Worm (Caenorhabditis elegans) whole organism, L4 larva: ENCODE measurements around the gene hda-6.

Source experiments
- F26F4.8 ChIP-seq: fragments of 200-800 bp; sonication (Bioruptor generic); conservative IDR thresholded peaks from 2 replicates; pipeline ENCODE4 v1.3.6; 2022; ENCODE audit warnings: missing genetic modification characterization, missing compliant biosample characterization
- arid-1 ChIP-seq: fragments of 200-800 bp; sonication (Bioruptor generic); conservative IDR thresholded peaks from 2 replicates; pipeline ENCODE4 v1.3.6; 2022; ENCODE audit warnings: missing genetic modification reagents, missing genetic modification characterization, missing compliant biosample characterization
- dpl-1 ChIP-seq: fragments of 150-350 bp; optimal IDR thresholded peaks from 2 replicates; lab custom pipeline; 2014; ENCODE audit warnings: missing biosample characterization, missing genetic modification reagents, missing genetic modification characterization
- lin-15B ChIP-seq: fragments of 150-350 bp; sonication (generic microtip); optimal IDR thresholded peaks from 3 replicates; lab custom pipeline; 2014; ENCODE audit warnings: missing biosample characterization, missing genetic modification characterization
- nhr-102 ChIP-seq: sonication (generic microtip); optimal IDR thresholded peaks from 2 replicates; lab custom pipeline; 2016; ENCODE audit warnings: mild to moderate bottlenecking, missing genetic modification characterization, moderate library complexity, missing compliant biosample characterization
- nhr-25 ChIP-seq: sonication (generic microtip); optimal IDR thresholded peaks from 2 replicates; lab custom pipeline; 2017; ENCODE audit warnings: missing genetic modification characterization, mild to moderate bottlenecking, missing compliant biosample characterization, antibody characterized with exemption, moderate library complexity, borderline replicate concordance; ENCODE audit not compliant: insufficient read depth
- nhr-28 ChIP-seq: fragments of 150-350 bp; optimal IDR thresholded peaks from 2 replicates; lab custom pipeline; 2014; ENCODE audit warnings: missing biosample characterization, missing genetic modification characterization
- php-3 ChIP-seq: fragments of 200-800 bp; sonication (Bioruptor generic); IDR thresholded peaks from 2 replicates; pipeline ENCODE4 v1.3.6; 2022; ENCODE audit warnings: missing genetic modification reagents, missing genetic modification characterization, missing compliant biosample characterization
- sdz-12 ChIP-seq: fragments of 200-800 bp; sonication (Bioruptor generic); optimal IDR thresholded peaks from 2 replicates; lab custom pipeline; 2018; ENCODE audit warnings: mild to moderate bottlenecking, missing genetic modification characterization, missing compliant biosample characterization
- snpc-4 ChIP-seq: fragments of 150-350 bp; optimal IDR thresholded peaks from 2 replicates; lab custom pipeline; 2014; ENCODE audit warnings: missing biosample characterization, missing genetic modification characterization
- unc-62 ChIP-seq, 3 experiments: fragments of 150-350 bp in 1 of 3; sonication (generic microtip); optimal IDR thresholded peaks in 2 of 3; peaks in 1 of 3; 1 replicate in 1 of 3; 2 replicates in 2 of 3; lab custom pipeline; 2014 to 2017; ENCODE audit warnings: missing biosample characterization in 3 of 3, missing genetic modification characterization in 3 of 3, missing genetic modification reagents in 3 of 3, missing genotype in 1 of 3
- zfp-2 ChIP-seq: sonication (generic microtip); optimal IDR thresholded peaks from 2 replicates; lab custom pipeline; 2016; ENCODE audit warnings: mild to moderate bottlenecking, missing genetic modification characterization, missing compliant biosample characterization

DNA sequence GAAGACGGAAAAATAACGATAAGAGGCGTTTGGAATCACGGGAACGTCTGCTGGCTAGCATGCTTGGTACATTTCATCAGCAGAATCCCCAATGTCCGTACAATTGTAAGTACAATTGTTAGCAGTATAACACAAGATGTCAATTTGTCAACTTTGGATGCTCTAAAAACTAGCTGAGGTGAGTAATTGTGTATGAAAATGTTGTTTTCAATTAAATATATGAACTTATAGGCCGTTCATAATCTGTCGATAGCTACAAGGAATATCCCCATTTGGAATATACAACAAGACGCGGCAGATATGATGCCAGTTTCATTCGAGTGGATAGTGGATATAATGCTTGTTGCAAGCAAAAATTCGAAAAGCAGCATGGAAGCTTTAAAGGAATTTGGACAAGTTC is 20.9 kb upstream of the hda-6 start, which contains the start of gene F41H10.12:
- no peak for TF ChIP-seq zfp-2
- no peak for TF ChIP-seq php-3 (GFP tag; lab: Robert Waterston, UW)
- TF ChIP-seq nhr-25 (tag; lab: Kevin White, UChicago) = no peak
- no peak for TF ChIP-seq unc-62 (GFP tag; optimal IDR thresholded peaks at IDR 0.05 in 1 of 2; lab: Kevin White, UChicago)
- TF ChIP-seq unc-62 (tag; optimal IDR thresholded peaks at IDR 0.05; lab: Kevin White, UChicago) = no peak
- no peak for TF ChIP-seq arid-1 (GFP tag; lab: Robert Waterston, UW)
- no peak for TF ChIP-seq nhr-28 (tag; lab: Kevin White, UChicago)
- TF ChIP-seq F26F4.8 (GFP tag; lab: Robert Waterston, UW) = no peak
- TF ChIP-seq dpl-1 (GFP tag; lab: Kevin White, UChicago) = no peak
- no peak for TF ChIP-seq nhr-102 (tag; lab: Kevin White, UChicago)
- TF ChIP-seq lin-15B = no peak
- no peak for TF ChIP-seq sdz-12 (GFP tag; lab: Kevin White, UChicago)
- no peak for TF ChIP-seq snpc-4 (tag; lab: Kevin White, UChicago)
